Fruit fly (Drosophila melanogaster): Measurements from ENCODE around the gene mtgo.

mtgo gene

dm6 chr2L:16521345-16522285 lies 23.2 kb upstream of the mtgo start:
- peak; percentile 11 for TF ChIP-seq CG17801 (GFP tag; optimal IDR thresholded peaks at IDR 0.05; ENCODE audit: partially characterized antibody)

dm6 chr2L:16522286-16522646 lies 22.6 kb upstream of the mtgo start:
- TF ChIP-seq CG17801 (GFP tag; optimal IDR thresholded peaks at IDR 0.05; ENCODE audit: partially characterized antibody), result no peak

dm6 chr2L:16523091-16523490 lies 21.7 kb upstream of the mtgo start:
- TF ChIP-seq CG17801 (GFP tag; optimal IDR thresholded peaks at IDR 0.05; ENCODE audit: partially characterized antibody), result no peak

- no peak for TF ChIP-seq CG17801 (GFP tag; optimal IDR thresholded peaks at IDR 0.05; ENCODE audit: partially characterized antibody)
Observed at dm6 chr2L:16525114-16525513, 19.7 kb upstream of the mtgo start.

- TF ChIP-seq CG17801 (GFP tag; optimal IDR thresholded peaks at IDR 0.05; ENCODE audit: partially characterized antibody), result no peak
Observed at dm6 chr2L:16526015-16526518, 18.7 kb upstream of the mtgo start.

- no peak for TF ChIP-seq CG17801 (GFP tag; optimal IDR thresholded peaks at IDR 0.05; ENCODE audit: partially characterized antibody)
Observed at dm6 chr2L:16526578-16526977, 18.2 kb upstream of the mtgo start.

- TF ChIP-seq CG17801 (GFP tag; optimal IDR thresholded peaks at IDR 0.05; ENCODE audit: partially characterized antibody), result no peak
Observed at dm6 chr2L:16528493-16528892, 16.3 kb upstream of the mtgo start.

dm6 chr2L:16529485-16530413 lies 15.1 kb upstream of the mtgo start:
- TF ChIP-seq CG17801 (GFP tag; optimal IDR thresholded peaks at IDR 0.05; ENCODE audit: partially characterized antibody), result no peak

dm6 chr2L:16530414-16530771 lies 14.4 kb upstream of the mtgo start:
- TF ChIP-seq CG17801 (GFP tag; optimal IDR thresholded peaks at IDR 0.05; ENCODE audit: partially characterized antibody), result no peak

dm6 chr2L:16530809-16531208 lies 14.0 kb upstream of the mtgo start:
- no peak for TF ChIP-seq CG17801 (GFP tag; optimal IDR thresholded peaks at IDR 0.05; ENCODE audit: partially characterized antibody)

- TF ChIP-seq CG17801 (GFP tag; optimal IDR thresholded peaks at IDR 0.05; ENCODE audit: partially characterized antibody), result no peak
Observed at dm6 chr2L:16531507-16532134, 13.2 kb upstream of the mtgo start.

dm6 chr2L:16532702-16533385 lies 12.0 kb upstream of the mtgo start, which contains the start of gene CG5953:
Gene CG5953, minus strand, starts transcription at chr2L:16532877.
- TF ChIP-seq CG17801 (GFP tag; optimal IDR thresholded peaks at IDR 0.05; ENCODE audit: partially characterized antibody), result peak; percentile 91

- no peak for TF ChIP-seq CG17801 (GFP tag; optimal IDR thresholded peaks at IDR 0.05; ENCODE audit: partially characterized antibody)
Observed at dm6 chr2L:16533386-16533773, 11.4 kb upstream of the mtgo start.

- TF ChIP-seq CG17801 (GFP tag; optimal IDR thresholded peaks at IDR 0.05; ENCODE audit: partially characterized antibody), result peak; percentile 73
Observed at dm6 chr2L:16534174-16534835, 10.5 kb upstream of the mtgo start.
